Worm (Caenorhabditis elegans): ENCODE data around the gene ins-13.

The ins-13 gene

DNA sequence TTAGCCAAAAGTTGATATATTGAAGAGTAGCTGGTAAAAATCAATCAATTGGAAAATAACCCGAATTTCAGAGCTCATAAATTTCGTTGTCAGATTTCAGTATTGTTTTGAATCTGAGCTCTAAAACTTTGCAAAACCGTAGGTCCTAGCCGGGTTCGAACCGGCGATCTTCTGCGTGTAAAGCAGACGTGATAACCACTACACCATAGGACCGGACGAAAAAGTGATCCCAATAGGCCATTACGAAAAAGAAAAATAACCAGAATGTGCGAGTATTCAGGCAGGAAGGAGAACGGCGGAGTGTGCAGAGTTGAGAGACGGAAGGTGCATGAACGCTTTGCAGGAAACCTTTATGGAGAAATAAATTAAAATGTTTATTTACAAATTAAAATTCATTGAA is 32.4 kb upstream of the ins-13 start:
- peak; percentile 36 for TF ChIP-seq che-1 (tag; optimal IDR thresholded peaks at IDR 0.05)
- peak; percentile 27 for TF ChIP-seq fkh-6 (tag; optimal IDR thresholded peaks at IDR 0.05)
- peak; percentile 23 for TF ChIP-seq sox-4 (tag; optimal IDR thresholded peaks at IDR 0.05)
- no peak for TF ChIP-seq ceh-45 (GFP tag; IDR thresholded peaks at IDR 0.05)
- TF ChIP-seq tbx-2 (tag; optimal IDR thresholded peaks at IDR 0.05): peak; percentile 25
- TF ChIP-seq fax-1 (tag; optimal IDR thresholded peaks at IDR 0.05): no peak
- TF ChIP-seq hlh-6 (tag; optimal IDR thresholded peaks at IDR 0.05): peak; percentile 37
- peak; percentile 17 for TF ChIP-seq ceh-19 (GFP tag; optimal IDR thresholded peaks at IDR 0.05)
- peak; percentile 9 for TF ChIP-seq nfya-1 (tag; optimal IDR thresholded peaks at IDR 0.05)
- TF ChIP-seq nhr-11 (tag; optimal IDR thresholded peaks at IDR 0.05): no peak
- no peak for TF ChIP-seq rnt-1 (tag; optimal IDR thresholded peaks at IDR 0.05)
- no peak for TF ChIP-seq ceh-9 (tag; optimal IDR thresholded peaks at IDR 0.05)
- no peak for TF ChIP-seq T23F11.4 (GFP tag; optimal IDR thresholded peaks at IDR 0.05)
- peak; percentile 32 for TF ChIP-seq lin-11 (tag; optimal IDR thresholded peaks at IDR 0.05)
- TF ChIP-seq ceh-34 (tag; optimal IDR thresholded peaks at IDR 0.05): peak; percentile 21
- TF ChIP-seq ceh-48 (tag; optimal IDR thresholded peaks at IDR 0.05): peak; percentile 0
- TF ChIP-seq pha-2 (tag; optimal IDR thresholded peaks at IDR 0.05): peak; percentile 42
- TF ChIP-seq pqm-1 (tag; optimal IDR thresholded peaks at IDR 0.05): no peak
- no peak for TF ChIP-seq sdc-2 (tag; optimal IDR thresholded peaks at IDR 0.05)
- TF ChIP-seq C38D4.7 (GFP tag; optimal IDR thresholded peaks at IDR 0.05): peak; percentile 39
- peak; percentile 33 for TF ChIP-seq syd-9 (tag; optimal IDR thresholded peaks at IDR 0.05)
- no peak for TF ChIP-seq unc-86 (tag; optimal IDR thresholded peaks at IDR 0.05)
- peak; percentile 86 for TF ChIP-seq elt-2 (tag; optimal IDR thresholded peaks at IDR 0.05)
- TF ChIP-seq dve-1 (tag; optimal IDR thresholded peaks at IDR 0.05): peak; percentile 43
- peak; percentile 47 for TF ChIP-seq nhr-232 (tag; optimal IDR thresholded peaks at IDR 0.05)
- TF ChIP-seq odd-2 (tag; optimal IDR thresholded peaks at IDR 0.05): no peak
- peak; percentile 55 for TF ChIP-seq ceh-6 (GFP tag; optimal IDR thresholded peaks at IDR 0.05)
- TF ChIP-seq Y22D7AL.16 (tag; optimal IDR thresholded peaks at IDR 0.05): peak; percentile 41

DNA sequence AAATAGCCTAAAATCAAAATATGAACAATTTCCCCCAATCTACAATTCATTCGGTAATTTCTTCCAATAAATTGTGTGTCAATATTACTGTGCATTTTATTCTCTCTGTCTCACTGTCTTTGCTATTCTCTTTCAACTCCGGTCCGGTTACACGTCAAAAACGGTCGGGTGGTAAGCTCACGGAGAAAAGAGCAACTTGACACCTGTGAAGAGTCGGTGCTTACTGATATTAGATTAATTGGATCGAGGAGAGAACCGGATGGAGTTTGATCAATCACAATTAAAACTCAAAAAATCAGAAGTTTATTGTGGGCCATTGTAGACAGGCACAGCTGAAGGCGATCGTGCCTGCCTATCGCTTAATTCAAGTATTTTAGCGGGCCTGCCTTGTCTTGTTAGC is 30.3 kb upstream of the ins-13 start:
- TF ChIP-seq ahr-1 (tag; optimal IDR thresholded peaks at IDR 0.05) (no peak), zip-5 (tag; optimal IDR thresholded peaks at IDR 0.05) (no peak)

DNA sequence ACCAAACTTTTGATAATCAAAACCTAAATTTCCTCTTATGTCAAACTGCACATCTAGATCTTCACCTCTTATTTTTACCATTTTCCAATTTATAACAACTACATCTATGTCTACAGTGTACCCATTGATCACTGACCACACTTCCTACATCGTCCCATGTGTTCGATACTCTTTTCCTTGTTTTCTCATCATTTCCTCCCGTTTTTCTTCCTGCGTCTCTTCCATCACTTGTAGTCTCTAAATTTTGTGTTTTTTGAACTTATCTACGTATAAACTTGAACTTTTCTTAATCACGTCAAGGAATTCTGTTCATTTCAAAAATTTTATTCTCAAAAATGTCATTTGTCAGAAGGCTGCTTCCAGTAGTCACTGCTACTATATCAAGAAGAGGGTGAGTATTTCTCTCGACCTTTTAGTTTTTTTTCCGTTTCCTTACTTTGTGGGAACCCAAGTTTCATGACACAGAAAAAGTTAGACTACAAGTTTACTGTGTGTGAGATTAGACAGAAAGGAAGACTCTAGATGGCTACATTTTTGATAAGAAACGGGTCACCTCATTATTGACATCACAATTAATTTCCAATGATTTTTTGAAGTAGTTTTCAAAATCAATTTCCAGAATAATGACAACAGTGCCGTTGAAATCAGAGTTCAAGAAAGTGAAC is 27.6 kb upstream of the ins-13 start:
- TF ChIP-seq npax-4 (tag; optimal IDR thresholded peaks at IDR 0.05) (no peak), ama-1 (optimal IDR thresholded peaks at IDR 0.05) (no peak), gmeb-2 (tag; optimal IDR thresholded peaks at IDR 0.05) (no peak), ceh-18 (tag; optimal IDR thresholded peaks at IDR 0.05) (no peak), T23F11.4 (GFP tag; optimal IDR thresholded peaks at IDR 0.05) (no peak), ceh-14 (tag; optimal IDR thresholded peaks at IDR 0.05) (no peak), nhr-232 (tag; optimal IDR thresholded peaks at IDR 0.05) (no peak), C38D4.7 (GFP tag; optimal IDR thresholded peaks at IDR 0.05) (no peak), unc-55 (GFP tag; optimal IDR thresholded peaks at IDR 0.05) (no peak), ceh-48 (tag; optimal IDR thresholded peaks at IDR 0.05) (no peak), unc-86 (tag; optimal IDR thresholded peaks at IDR 0.05) (no peak), zip-5 (tag; optimal IDR thresholded peaks at IDR 0.05) (no peak), elt-2 (tag; optimal IDR thresholded peaks at IDR 0.05) (no peak), sdc-2 (tag; optimal IDR thresholded peaks at IDR 0.05) (no peak), mec-3 (tag; optimal IDR thresholded peaks at IDR 0.05; ENCODE audit: borderline replicate concordance) (no peak), Y22D7AL.16 (tag; optimal IDR thresholded peaks at IDR 0.05) (no peak), ets-4 (tag; optimal IDR thresholded peaks at IDR 0.05) (no peak), unc-3 (GFP tag; conservative IDR thresholded peaks at IDR 0.05) (no peak), unc-3 (tag; optimal IDR thresholded peaks at IDR 0.05) (no peak), nhr-11 (tag; optimal IDR thresholded peaks at IDR 0.05) (no peak)
